Worm (Caenorhabditis elegans): ENCODE measurements around the gene puf-9.

The puf-9 gene

ce11 chrX:5801156-5801592, 40.2 kb upstream of the puf-9 start (continued):
- TF ChIP-seq sox-4 (tag; optimal IDR thresholded peaks at IDR 0.05) (peak; percentile 92), hlh-15 (tag; optimal IDR thresholded peaks at IDR 0.05) (peak; percentile 79), ceh-22 (tag; optimal IDR thresholded peaks at IDR 0.05) (no peak), pat-9 (tag; optimal IDR thresholded peaks at IDR 0.05) (peak; percentile 87), fkh-10 (GFP tag; optimal IDR thresholded peaks at IDR 0.05) (peak; percentile 57), ama-1 (optimal IDR thresholded peaks at IDR 0.05) (no peak), tbx-7 (tag; optimal IDR thresholded peaks at IDR 0.05) (no peak), ceh-18 (tag; optimal IDR thresholded peaks at IDR 0.05) (peak; percentile 85), syd-9 (tag; optimal IDR thresholded peaks at IDR 0.05) (peak; percentile 86), ceh-30 (tag; optimal IDR thresholded peaks at IDR 0.05) (peak; percentile 78), dmd-4 (tag; optimal IDR thresholded peaks at IDR 0.05; ENCODE audit: borderline replicate concordance) (peak; percentile 89), che-1 (tag; optimal IDR thresholded peaks at IDR 0.05) (peak; percentile 82), ceh-45 (GFP tag; IDR thresholded peaks at IDR 0.05) (peak; percentile 83), sox-2 (GFP tag; IDR thresholded peaks at IDR 0.05) (peak; percentile 75), ceh-6 (GFP tag; optimal IDR thresholded peaks at IDR 0.05) (peak; percentile 86), rnt-1 (tag; optimal IDR thresholded peaks at IDR 0.05) (peak; percentile 78), mec-3 (tag; optimal IDR thresholded peaks at IDR 0.05; ENCODE audit: borderline replicate concordance) (peak; percentile 28), ceh-9 (tag; optimal IDR thresholded peaks at IDR 0.05) (peak; percentile 82), pqm-1 (tag; optimal IDR thresholded peaks at IDR 0.05) (peak; percentile 91), ttx-3 (tag; optimal IDR thresholded peaks at IDR 0.05) (peak; percentile 78), nhr-232 (tag; optimal IDR thresholded peaks at IDR 0.05) (peak; percentile 76), pag-3 (tag; optimal IDR thresholded peaks at IDR 0.05; ENCODE audit: borderline replicate concordance) (peak; percentile 41), K09A11.1 (tag; optimal IDR thresholded peaks at IDR 0.05; ENCODE audit: insufficient read depth) (peak; percentile 60), elt-2 (tag; optimal IDR thresholded peaks at IDR 0.05) (peak; percentile 89), lim-6 (tag; optimal IDR thresholded peaks at IDR 0.05) (peak; percentile 82), sdc-2 (tag; optimal IDR thresholded peaks at IDR 0.05) (peak; percentile 88), fkh-6 (tag; optimal IDR thresholded peaks at IDR 0.05) (peak; percentile 84), ceh-31 (tag; optimal IDR thresholded peaks at IDR 0.05) (peak; percentile 84), eyg-1 (tag; optimal IDR thresholded peaks at IDR 0.05) (peak; percentile 55), T23F11.4 (GFP tag; optimal IDR thresholded peaks at IDR 0.05) (peak; percentile 81), ref-2 (tag; optimal IDR thresholded peaks at IDR 0.05) (peak; percentile 79), ceh-14 (tag; optimal IDR thresholded peaks at IDR 0.05) (peak; percentile 95), odd-2 (tag; optimal IDR thresholded peaks at IDR 0.05) (peak; percentile 23), npax-4 (tag; optimal IDR thresholded peaks at IDR 0.05) (peak; percentile 70), hlh-13 (GFP tag; optimal IDR thresholded peaks at IDR 0.05) (peak; percentile 89), hlh-30 (tag; optimal IDR thresholded peaks at IDR 0.05; ENCODE audit: insufficient read depth) (peak; percentile 41), ceh-24 (tag; optimal IDR thresholded peaks at IDR 0.05) (peak; percentile 52), ets-4 (tag; optimal IDR thresholded peaks at IDR 0.05) (peak; percentile 69), Y22D7AL.16 (tag; optimal IDR thresholded peaks at IDR 0.05) (peak; percentile 72), ztf-16 (tag; optimal IDR thresholded peaks at IDR 0.05) (peak; percentile 90), nfya-1 (tag; optimal IDR thresholded peaks at IDR 0.05) (peak; percentile 86), hlh-8 (tag; optimal IDR thresholded peaks at IDR 0.05) (peak; percentile 62), gmeb-2 (tag; optimal IDR thresholded peaks at IDR 0.05) (peak; percentile 86)

DNA sequence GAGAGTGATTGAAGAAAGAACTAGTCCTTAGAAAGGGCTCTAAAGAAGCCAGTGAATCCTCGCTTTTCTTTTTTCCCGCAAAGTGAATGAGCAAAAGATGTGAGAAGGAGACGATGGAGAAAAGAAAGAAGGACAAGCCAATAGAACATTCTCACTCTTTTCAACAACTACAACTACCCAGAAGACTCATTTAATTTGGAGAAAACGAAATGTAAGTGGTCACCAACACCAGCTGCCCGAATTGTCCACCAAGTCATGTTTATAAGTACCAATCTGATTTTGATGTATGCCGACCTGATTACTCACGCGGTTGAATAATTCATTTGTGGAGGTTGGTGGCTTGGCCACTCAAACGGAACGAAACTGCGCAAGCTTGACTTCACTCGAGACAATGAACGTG, 38.8 kb upstream of the puf-9 start:
- peak; percentile 65 for TF ChIP-seq unc-42 (tag; optimal IDR thresholded peaks at IDR 0.05)
- TF ChIP-seq tbx-2 (tag; optimal IDR thresholded peaks at IDR 0.05): no peak
- TF ChIP-seq C08G9.2 (tag; optimal IDR thresholded peaks at IDR 0.05): no peak
- TF ChIP-seq elt-2 (tag; optimal IDR thresholded peaks at IDR 0.05): no peak
- no peak for TF ChIP-seq ceh-9 (tag; optimal IDR thresholded peaks at IDR 0.05)
- no peak for TF ChIP-seq nhr-11 (tag; optimal IDR thresholded peaks at IDR 0.05)
- TF ChIP-seq ceh-31 (tag; optimal IDR thresholded peaks at IDR 0.05): peak; percentile 49
- no peak for TF ChIP-seq pros-1 (tag; optimal IDR thresholded peaks at IDR 0.05)
- TF ChIP-seq che-1 (tag; optimal IDR thresholded peaks at IDR 0.05): no peak
- no peak for TF ChIP-seq ttx-3 (tag; optimal IDR thresholded peaks at IDR 0.05)
- TF ChIP-seq ets-4 (tag; optimal IDR thresholded peaks at IDR 0.05): no peak
- no peak for TF ChIP-seq ceh-45 (GFP tag; IDR thresholded peaks at IDR 0.05)
- TF ChIP-seq hlh-8 (tag; optimal IDR thresholded peaks at IDR 0.05): no peak
- TF ChIP-seq hlh-13 (GFP tag; optimal IDR thresholded peaks at IDR 0.05): no peak
- TF ChIP-seq ceh-18 (tag; optimal IDR thresholded peaks at IDR 0.05): no peak
- TF ChIP-seq unc-86 (tag; optimal IDR thresholded peaks at IDR 0.05): no peak
- no peak for TF ChIP-seq nhr-232 (tag; optimal IDR thresholded peaks at IDR 0.05)
